Fruit fly (Drosophila melanogaster) whole organism: Measurements from ENCODE around the gene opa.

Source experiments
- CG8478 ChIP-seq: fragments of >200 bp; optimal IDR thresholded peaks from 2 replicates; lab custom pipeline; 2018; ENCODE audit warnings: inconsistent platforms
- Dll ChIP-seq: fragments of >200 bp; optimal IDR thresholded peaks from 2 replicates; lab custom pipeline; 2017
- EcR ChIP-seq, 2 experiments: fragments of >200 bp; optimal IDR thresholded peaks; 2 replicates each; lab custom pipeline; 2017; ENCODE audit warnings: missing biosample characterization in 2 of 2, missing genetic modification characterization in 2 of 2, missing genetic modification reagents in 2 of 2
- pan ChIP-seq: fragments of >200 bp; optimal IDR thresholded peaks from 2 replicates; lab custom pipeline; 2017
- psq ChIP-seq: fragments of >200 bp; optimal IDR thresholded peaks from 2 replicates; lab custom pipeline; 2017
- usp ChIP-seq: fragments of >200 bp; optimal IDR thresholded peaks from 2 replicates; lab custom pipeline; 2017; ENCODE audit warnings: missing biosample characterization, missing genetic modification characterization, mixed read lengths

dm6 chr3R:4864901-4865601, 12.4 kb downstream of the opa start:
- TF ChIP-seq CG8478 (lab: Kevin White, UChicago): no peak
- TF ChIP-seq psq: no peak
- no peak for TF ChIP-seq pan (lab: Kevin White, UChicago)
- TF ChIP-seq usp: no peak
- TF ChIP-seq Dll (lab: Kevin White, UChicago): no peak
- TF ChIP-seq EcR (GFP tag; optimal IDR thresholded peaks at IDR 0.05; lab: Kevin White, UChicago): no peak
